Worm (Caenorhabditis elegans) whole organism, L3 larva: Measurements from ENCODE around the gene npr-3.

Source experiments
- ama-1 ChIP-seq: fragments of 150-350 bp; optimal IDR thresholded peaks from 2 replicates; lab custom pipeline; 2018
- ceh-16 ChIP-seq: sonication (generic microtip); optimal IDR thresholded peaks from 2 replicates; lab custom pipeline; 2017; ENCODE audit warnings: missing biosample characterization, missing genetic modification characterization
- ceh-28 ChIP-seq: fragments of 150-350 bp; optimal IDR thresholded peaks from 2 replicates; lab custom pipeline; 2014; ENCODE audit warnings: missing biosample characterization, missing genetic modification reagents, missing genetic modification characterization
- hmg-11 ChIP-seq: sonication (generic microtip); optimal IDR thresholded peaks from 2 replicates; lab custom pipeline; 2016; ENCODE audit warnings: missing genetic modification characterization, missing compliant biosample characterization
- pqm-1 ChIP-seq: fragments of 150-350 bp; optimal IDR thresholded peaks from 2 replicates; lab custom pipeline; 2017; ENCODE audit warnings: missing biosample characterization, missing genetic modification characterization, inconsistent platforms

- TF ChIP-seq ceh-28 (tag; lab: Kevin White, UChicago) (peak; percentile 64), ceh-16 (tag; lab: Kevin White, UChicago) (no peak), hmg-11 (tag; lab: Kevin White, UChicago) (peak; percentile 76), ama-1 (lab: Kevin White, UChicago) (no peak), pqm-1 (tag; lab: Kevin White, UChicago) (no peak)
Measured at ce11 chrIV:11433709-11434108, 26.1 kb upstream of the npr-3 start.
